Worm (Caenorhabditis elegans) whole organism, L2 larva: ENCODE data around the gene C52E4.7.

Experiments used
- egl-27 ChIP-seq: sonication (generic microtip); optimal IDR thresholded peaks from 3 replicates; lab custom pipeline; 2017; ENCODE audit warnings: missing biosample characterization, missing genetic modification reagents, missing genetic modification characterization
- nhr-11 ChIP-seq: fragments of 150-350 bp; optimal IDR thresholded peaks from 2 replicates; lab custom pipeline; 2014; ENCODE audit warnings: missing biosample characterization, missing genetic modification characterization

DNA sequence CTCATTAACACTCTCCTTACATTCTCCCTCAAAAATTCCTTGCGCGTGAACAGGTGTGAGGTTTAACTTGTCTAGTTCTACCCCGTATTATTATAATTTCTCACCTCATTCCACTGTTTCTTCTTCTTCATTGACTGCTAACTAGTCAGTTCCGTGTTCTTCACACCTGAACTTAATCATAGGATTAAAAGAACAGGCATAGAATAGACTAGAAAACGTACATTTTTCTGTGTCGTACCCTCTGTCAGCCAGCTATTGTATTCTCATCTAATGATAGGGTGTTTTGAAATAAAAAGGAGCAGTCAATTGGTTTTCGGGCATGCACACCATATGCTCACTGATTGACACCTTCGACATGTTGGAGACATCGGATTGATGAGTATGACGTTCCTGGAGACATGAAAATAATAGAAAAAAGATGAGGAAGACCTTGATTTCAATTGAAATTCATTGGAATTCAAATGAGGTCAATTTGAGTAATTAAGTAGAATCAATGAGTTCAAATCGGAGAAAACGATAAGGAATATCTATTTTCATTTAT lies 46.6 kb upstream of the C52E4.7 start:
- TF ChIP-seq egl-27 (tag; lab: Kevin White, UChicago) = no peak
- TF ChIP-seq nhr-11 (tag; lab: Kevin White, UChicago) = no peak
